Worm (Caenorhabditis elegans): Measurements from ENCODE around the gene marc-1.
A peak's percentile ranks its signal among the peaks of the same experiment; 100 is the strongest.

The marc-1 gene

ce11 chrV:9714909-9715308 lies 24.6 kb upstream of the marc-1 start, which contains the start of gene F40F9.3:
F40F9.3 (plus strand) TSS chrV:9715209.
- TF ChIP-seq tbx-2 (tag; optimal IDR thresholded peaks at IDR 0.05) (no peak), nhr-76 (tag; optimal IDR thresholded peaks at IDR 0.05) (no peak), hmg-11 (tag; optimal IDR thresholded peaks at IDR 0.05) (no peak), R02D3.7 (tag; optimal IDR thresholded peaks at IDR 0.05) (no peak), mml-1 (tag; optimal IDR thresholded peaks at IDR 0.05) (no peak), fkh-10 (GFP tag; optimal IDR thresholded peaks at IDR 0.05) (no peak), ceh-82 (tag; optimal IDR thresholded peaks at IDR 0.05) (no peak), ceh-16 (tag; optimal IDR thresholded peaks at IDR 0.05) (no peak), nhr-23 (tag; optimal IDR thresholded peaks at IDR 0.05) (no peak), jun-1 (tag; optimal IDR thresholded peaks at IDR 0.05) (no peak), fos-1 (tag; optimal IDR thresholded peaks at IDR 0.05) (no peak), pqm-1 (tag; optimal IDR thresholded peaks at IDR 0.05) (no peak), ztf-4 (tag; optimal IDR thresholded peaks at IDR 0.05) (no peak), nhr-43 (tag; optimal IDR thresholded peaks at IDR 0.05; ENCODE audit: poor library complexity, severe bottlenecking) (no peak), mdl-1 (tag; optimal IDR thresholded peaks at IDR 0.05) (no peak), pha-4 (tag; optimal IDR thresholded peaks at IDR 0.05) (no peak)

DNA sequence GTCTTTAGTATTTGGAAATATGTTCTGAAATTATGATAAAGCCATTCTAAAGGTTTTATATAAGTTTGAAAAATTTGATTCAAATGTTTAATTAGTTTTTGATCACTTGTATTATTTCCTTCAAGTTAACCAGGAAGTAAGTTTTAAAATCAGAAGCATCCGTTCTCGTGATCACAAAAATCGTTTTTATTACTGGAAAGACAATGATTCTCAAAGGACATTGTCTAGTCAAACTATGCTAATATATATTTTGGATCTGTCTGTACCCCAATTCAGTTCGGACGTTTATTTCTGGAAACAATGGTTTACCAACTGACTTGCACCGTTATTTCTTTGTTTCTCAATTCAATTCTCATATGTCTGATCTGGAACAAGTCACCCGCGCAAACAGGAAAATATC lies 23.1 kb upstream of the marc-1 start, which contains the start of gene str-188:
Gene str-188 (plus strand): TSS at position 301 of the 400 bp plus-strand sequence.
- TF ChIP-seq eor-1 (tag; optimal IDR thresholded peaks at IDR 0.05) (no peak), mdl-1 (tag; optimal IDR thresholded peaks at IDR 0.05) (no peak), lin-39 (tag; optimal IDR thresholded peaks at IDR 0.05) (no peak), nhr-12 (tag; optimal IDR thresholded peaks at IDR 0.05) (no peak), nhr-77 (tag; optimal IDR thresholded peaks at IDR 0.05) (no peak), hmg-11 (tag; optimal IDR thresholded peaks at IDR 0.05) (no peak), ama-1 (optimal IDR thresholded peaks at IDR 0.05) (no peak), lin-15B (tag; optimal IDR thresholded peaks at IDR 0.05) (no peak), unc-62 (GFP tag; optimal IDR thresholded peaks at IDR 0.05) (no peak), ztf-11 (tag; optimal IDR thresholded peaks at IDR 0.05) (no peak), pqm-1 (tag; optimal IDR thresholded peaks at IDR 0.05) (no peak), elt-1 (tag; optimal IDR thresholded peaks at IDR 0.05) (no peak), nhr-43 (tag; optimal IDR thresholded peaks at IDR 0.05; ENCODE audit: poor library complexity, severe bottlenecking) (no peak)

ce11 chrV:9724021-9724671 lies 15.4 kb upstream of the marc-1 start, which contains the start of gene slcr-46.3:
slcr-46.3 (minus strand) TSS chrV:9724106.
- no peak for TF ChIP-seq nhr-28 (tag; optimal IDR thresholded peaks at IDR 0.05)
- no peak for TF ChIP-seq nhr-76 (tag; optimal IDR thresholded peaks at IDR 0.05)
- TF ChIP-seq pha-4 (tag; optimal IDR thresholded peaks at IDR 0.05), result peak; percentile 89
- TF ChIP-seq egl-5 (tag; optimal IDR thresholded peaks at IDR 0.05), result no peak
- TF ChIP-seq snpc-4 (tag; optimal IDR thresholded peaks at IDR 0.05), result no peak
- no peak for TF ChIP-seq ztf-4 (tag; optimal IDR thresholded peaks at IDR 0.05)
- TF ChIP-seq lsy-12 (tag; optimal IDR thresholded peaks at IDR 0.05), result no peak
- no peak for TF ChIP-seq nhr-12 (tag; optimal IDR thresholded peaks at IDR 0.05)

- no peak for TF ChIP-seq fkh-10 (GFP tag; optimal IDR thresholded peaks at IDR 0.05)
- no peak for TF ChIP-seq ceh-82 (tag; optimal IDR thresholded peaks at IDR 0.05)
- peak; percentile 20 for TF ChIP-seq pha-4 (tag; optimal IDR thresholded peaks at IDR 0.05)
- TF ChIP-seq lsy-12 (tag; optimal IDR thresholded peaks at IDR 0.05), result no peak
- no peak for TF ChIP-seq ceh-16 (tag; optimal IDR thresholded peaks at IDR 0.05)
- TF ChIP-seq elt-2 (tag; optimal IDR thresholded peaks at IDR 0.05), result peak; percentile 66
- peak; percentile 7 for TF ChIP-seq pqm-1 (tag; optimal IDR thresholded peaks at IDR 0.05)
Observed at ce11 chrV:9725719-9726118, 13.8 kb upstream of the marc-1 start.

ce11 chrV:9729462-9730162 lies 9.9 kb upstream of the marc-1 start, which contains the start of the genes aagr-3 and drap-1:
aagr-3 (minus strand) TSS chrV:9729512.
drap-1 (plus strand) TSS chrV:9730106.
- TF ChIP-seq elt-1 (tag; optimal IDR thresholded peaks at IDR 0.05), result no peak
- TF ChIP-seq lin-15B (tag; optimal IDR thresholded peaks at IDR 0.05), result peak; percentile 71
- peak; percentile 96 for TF ChIP-seq pha-4 (tag; optimal IDR thresholded peaks at IDR 0.05)
- TF ChIP-seq lsy-12 (tag; optimal IDR thresholded peaks at IDR 0.05), result no peak
- TF ChIP-seq nhr-12 (tag; optimal IDR thresholded peaks at IDR 0.05), result no peak
- no peak for TF ChIP-seq nhr-43 (tag; optimal IDR thresholded peaks at IDR 0.05; ENCODE audit: poor library complexity, severe bottlenecking)
- TF ChIP-seq snpc-4 (tag; optimal IDR thresholded peaks at IDR 0.05), result peak; percentile 44
- no peak for TF ChIP-seq ztf-4 (tag; optimal IDR thresholded peaks at IDR 0.05)
- TF ChIP-seq aly-2 (tag; optimal IDR thresholded peaks at IDR 0.05), result no peak
- peak; percentile 61 for TF ChIP-seq skn-1 (tag; optimal IDR thresholded peaks at IDR 0.05)
- no peak for TF ChIP-seq unc-39 (tag; optimal IDR thresholded peaks at IDR 0.05)
- TF ChIP-seq unc-62 (GFP tag; optimal IDR thresholded peaks at IDR 0.05), result no peak
- no peak for TF ChIP-seq jun-1 (tag; optimal IDR thresholded peaks at IDR 0.05)
- peak; percentile 63 for TF ChIP-seq pqm-1 (tag; optimal IDR thresholded peaks at IDR 0.05)
- no peak for TF ChIP-seq fos-1 (tag; optimal IDR thresholded peaks at IDR 0.05)
- TF ChIP-seq daf-12 (tag; optimal IDR thresholded peaks at IDR 0.05), result no peak
- TF ChIP-seq nhr-23 (tag; optimal IDR thresholded peaks at IDR 0.05), result peak; percentile 55
- TF ChIP-seq nfya-1 (tag; optimal IDR thresholded peaks at IDR 0.05; ENCODE audit: insufficient read depth), result peak; percentile 88
- TF ChIP-seq hmg-11 (tag; optimal IDR thresholded peaks at IDR 0.05), result no peak
- no peak for TF ChIP-seq sea-2 (GFP tag; optimal IDR thresholded peaks at IDR 0.05)
- TF ChIP-seq elt-3 (tag; optimal IDR thresholded peaks at IDR 0.05), result no peak
- TF ChIP-seq egl-5 (tag; optimal IDR thresholded peaks at IDR 0.05), result peak; percentile 67
- TF ChIP-seq ama-1 (optimal IDR thresholded peaks at IDR 0.05), result peak; percentile 14
- no peak for TF ChIP-seq ceh-16 (tag; optimal IDR thresholded peaks at IDR 0.05)
- TF ChIP-seq lin-39 (tag; optimal IDR thresholded peaks at IDR 0.05), result peak; percentile 81
- TF ChIP-seq nhr-67 (tag; optimal IDR thresholded peaks at IDR 0.05), result no peak
- TF ChIP-seq eor-1 (tag; optimal IDR thresholded peaks at IDR 0.05), result no peak
- no peak for TF ChIP-seq ceh-9 (tag; optimal IDR thresholded peaks at IDR 0.05)

Measured in whole organism, L3 larva.